Fruit fly (Drosophila melanogaster): Measurements from ENCODE around the gene CG17075.

- no peak for TF ChIP-seq CG15336 (GFP tag; IDR thresholded peaks at IDR 0.05)
- no peak for TF ChIP-seq CG16779 (tag; optimal IDR thresholded peaks at IDR 0.05)
- no peak for TF ChIP-seq CG3919 (GFP tag; optimal IDR thresholded peaks at IDR 0.05)
- TF ChIP-seq CG6163 (GFP tag; IDR thresholded peaks at IDR 0.05): no peak
Observed at dm6 chr2L:303306-303962, 36.1 kb upstream of the CG17075 start.
